Fruit fly (Drosophila melanogaster): ENCODE data around the gene Alr.
A peak's percentile ranks its signal among the peaks of the same experiment; 100 is the strongest.

The Alr gene

dm6 chrX:19783457-19783856 is 35.3 kb downstream of the Alr start, which contains the start of gene zld (continued):
- no peak for TF ChIP-seq Bdp1 (GFP tag; optimal IDR thresholded peaks at IDR 0.05)
- TF ChIP-seq CG15479 (GFP tag; optimal IDR thresholded peaks at IDR 0.05), result peak; percentile 61
- TF ChIP-seq aop (GFP tag; IDR thresholded peaks at IDR 0.05), result no peak
- TF ChIP-seq org-1 (GFP tag; optimal IDR thresholded peaks at IDR 0.05), result no peak
- no peak for TF ChIP-seq CG8290 (GFP tag; optimal IDR thresholded peaks at IDR 0.05)
- TF ChIP-seq CG8290 (tag; optimal IDR thresholded peaks at IDR 0.05), result peak in 1 of 2 experiments; percentile 32
- TF ChIP-seq CG3995 (GFP tag; optimal IDR thresholded peaks at IDR 0.05), result no peak
- TF ChIP-seq Mad (GFP tag; optimal IDR thresholded peaks at IDR 0.05), result no peak
- no peak for TF ChIP-seq CG14860 (GFP tag; IDR thresholded peaks at IDR 0.05; ENCODE audit: partially characterized antibody)
- TF ChIP-seq shn (GFP tag; optimal IDR thresholded peaks at IDR 0.05), result no peak
- TF ChIP-seq CG1602 (GFP tag; optimal IDR thresholded peaks at IDR 0.05), result no peak
- TF ChIP-seq sens-2 (GFP tag; IDR thresholded peaks at IDR 0.05), result no peak
- no peak for TF ChIP-seq Mrtf (GFP tag; IDR thresholded peaks at IDR 0.05)
- TF ChIP-seq grn (GFP tag; optimal IDR thresholded peaks at IDR 0.05), result no peak
- TF ChIP-seq sug (tag; optimal IDR thresholded peaks at IDR 0.05), result no peak
- TF ChIP-seq CG6683 (GFP tag; optimal IDR thresholded peaks at IDR 0.05), result no peak
- TF ChIP-seq B-H2 (GFP tag; optimal IDR thresholded peaks at IDR 0.05), result no peak
- no peak for TF ChIP-seq Fer2 (tag; optimal IDR thresholded peaks at IDR 0.05)
- peak; percentile 18 for TF ChIP-seq Jarid2 (GFP tag; optimal IDR thresholded peaks at IDR 0.05)
- peak; percentile 49 for TF ChIP-seq CG17829 (tag; optimal IDR thresholded peaks at IDR 0.05)
- TF ChIP-seq CG6175 (GFP tag; IDR thresholded peaks at IDR 0.05), result no peak
- TF ChIP-seq vvl (GFP tag; IDR thresholded peaks at IDR 0.05), result no peak
- peak; percentile 1 for TF ChIP-seq wek (GFP tag; optimal IDR thresholded peaks at IDR 0.05)
- TF ChIP-seq CG10321 (GFP tag; IDR thresholded peaks at IDR 0.05), result no peak
- no peak for TF ChIP-seq CG2116 (GFP tag; optimal IDR thresholded peaks at IDR 0.05)
- TF ChIP-seq CG9727 (GFP tag; optimal IDR thresholded peaks at IDR 0.05), result peak; percentile 11
- TF ChIP-seq her (GFP tag; optimal IDR thresholded peaks at IDR 0.05), result no peak
- no peak for TF ChIP-seq esg (GFP tag; conservative IDR thresholded peaks at IDR 0.05)
- TF ChIP-seq Xbp1 (GFP tag; optimal IDR thresholded peaks at IDR 0.05), result no peak
- TF ChIP-seq ATbp (GFP tag; optimal IDR thresholded peaks at IDR 0.05), result peak; percentile 83
- no peak for TF ChIP-seq tgo (GFP tag; IDR thresholded peaks at IDR 0.05)
- TF ChIP-seq gfzf (GFP tag; optimal IDR thresholded peaks at IDR 0.05), result no peak
- TF ChIP-seq lola (GFP tag; optimal IDR thresholded peaks at IDR 0.05), result no peak
- TF ChIP-seq tll (GFP tag; optimal IDR thresholded peaks at IDR 0.05), result peak in 1 of 2 experiments; percentile 32
- TF ChIP-seq CG7372 (GFP tag; IDR thresholded peaks at IDR 0.05), result no peak
- no peak for TF ChIP-seq CG3281 (GFP tag; optimal IDR thresholded peaks at IDR 0.05)
- no peak for TF ChIP-seq Hmr (GFP tag; optimal IDR thresholded peaks at IDR 0.05)
- no peak for TF ChIP-seq D19A (tag; optimal IDR thresholded peaks at IDR 0.05)
- TF ChIP-seq rib (GFP tag; IDR thresholded peaks at IDR 0.05), result 0 out of 2 replicates have a peak, but pooled peaks have one; percentile 34
- 0 out of 2 replicates have a peak, but pooled peaks have one; percentile 26 for TF ChIP-seq sna (GFP tag; IDR thresholded peaks at IDR 0.05; ENCODE audit: partially characterized antibody)
- TF ChIP-seq CG13287 (GFP tag; IDR thresholded peaks at IDR 0.05; ENCODE audit: partially characterized antibody), result no peak
- no peak for TF ChIP-seq TFAM (GFP tag; optimal IDR thresholded peaks at IDR 0.05)
- no peak for TF ChIP-seq dpn (GFP tag; optimal IDR thresholded peaks at IDR 0.05)
- no peak for TF ChIP-seq cad (GFP tag; optimal IDR thresholded peaks at IDR 0.05)
- TF ChIP-seq zen (tag; optimal IDR thresholded peaks at IDR 0.05), result peak; percentile 19
- no peak for TF ChIP-seq onecut (GFP tag; IDR thresholded peaks at IDR 0.05)
- no peak for TF ChIP-seq CG8281 (tag; optimal IDR thresholded peaks at IDR 0.05)
- no peak for TF ChIP-seq sqz (GFP tag; optimal IDR thresholded peaks at IDR 0.05)
- no peak for TF ChIP-seq ase (GFP tag; IDR thresholded peaks at IDR 0.05)
- TF ChIP-seq CG9797 (GFP tag; optimal IDR thresholded peaks at IDR 0.05), result no peak
- TF ChIP-seq CG1233 (GFP tag; optimal IDR thresholded peaks at IDR 0.05), result no peak
